Worm (Caenorhabditis elegans) whole organism, L4/young adult: ENCODE results near the gene cam-1.

Experiments used
- W03F9.2 ChIP-seq: fragments of 150-350 bp; optimal IDR thresholded peaks from 2 replicates; lab custom pipeline; 2014; ENCODE audit warnings: missing biosample characterization, missing genetic modification characterization
- dao-5 ChIP-seq: sonication (generic microtip); optimal IDR thresholded peaks from 2 replicates; lab custom pipeline; 2016; ENCODE audit warnings: missing genotype, missing genetic modification characterization, moderate library complexity, missing compliant biosample characterization
- him-1 ChIP-seq: sonication (generic microtip); optimal IDR thresholded peaks from 2 replicates; lab custom pipeline; 2016; ENCODE audit warnings: missing genotype, missing genetic modification reagents, missing genetic modification characterization, missing compliant biosample characterization

DNA sequence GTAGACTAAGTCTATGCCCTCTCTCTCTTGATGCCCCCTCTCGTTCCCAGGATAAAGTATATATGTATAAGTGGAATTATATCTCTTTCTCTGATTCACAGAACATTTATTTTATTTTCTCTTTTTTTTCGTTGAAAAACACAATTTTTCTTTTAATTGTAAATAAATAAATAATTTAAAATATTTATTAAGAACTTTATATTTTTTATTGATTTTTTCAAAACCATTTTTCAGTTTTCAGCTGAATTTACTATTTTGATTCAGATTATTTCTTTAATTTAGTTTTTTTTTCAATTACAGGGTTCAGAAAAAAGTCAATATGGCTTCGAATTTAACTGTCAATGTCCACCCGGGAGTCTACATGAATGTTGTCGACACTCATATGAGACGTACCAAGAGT is 21.2 kb upstream of the cam-1 start, which contains the start of gene eif-3.F:
- TF ChIP-seq dao-5 (tag; lab: Kevin White, UChicago) (no peak), him-1 (tag; lab: Kevin White, UChicago) (no peak), W03F9.2 (tag; lab: Kevin White, UChicago) (no peak)
